Fruit fly (Drosophila melanogaster): ENCODE results near the gene CG12105.

DNA sequence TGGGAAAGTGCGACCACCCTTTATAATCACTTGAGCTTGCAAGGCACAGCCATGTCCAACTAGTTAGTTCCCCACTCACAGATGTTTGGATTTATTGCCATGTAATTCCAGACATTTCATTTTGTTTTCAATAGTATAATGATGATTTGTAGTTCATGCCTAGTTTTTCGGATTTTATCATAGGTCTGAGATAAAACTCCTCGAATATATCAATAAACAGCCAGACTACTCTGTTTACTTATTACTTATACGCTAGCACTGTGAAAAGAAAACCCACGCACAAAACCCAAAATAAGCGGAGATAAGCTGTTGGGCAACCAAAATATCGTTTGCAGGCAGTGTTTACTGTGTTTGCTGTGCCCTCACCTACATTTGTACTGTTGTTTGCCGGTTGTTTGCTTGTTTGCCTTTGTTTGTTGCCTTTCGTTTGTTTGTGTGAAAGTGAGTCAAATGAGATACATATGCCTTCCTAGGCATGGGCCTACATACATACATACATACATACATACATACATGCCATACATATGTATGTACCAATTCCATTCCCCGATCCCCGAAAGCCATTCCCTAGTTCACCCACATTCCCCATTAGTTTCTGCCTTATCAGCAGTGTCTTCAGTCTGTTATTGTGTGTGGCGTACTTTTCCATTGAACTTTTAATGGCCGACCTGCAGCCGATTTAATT, 36.3 kb downstream of the CG12105 start:
- TF ChIP-seq CG11762 (GFP tag; optimal IDR thresholded peaks at IDR 0.05; ENCODE audit: insufficient read depth) (peak; percentile 10), CG8119 (GFP tag; IDR thresholded peaks at IDR 0.05) (peak; percentile 63), OdsH (GFP tag; optimal IDR thresholded peaks at IDR 0.05) (peak; percentile 48), Sox102F (GFP tag; optimal IDR thresholded peaks at IDR 0.05) (peak; percentile 37), dsx (GFP tag; optimal IDR thresholded peaks at IDR 0.05; ENCODE audit: poor library complexity, severe bottlenecking) (no peak), Eip75B (GFP tag; optimal IDR thresholded peaks at IDR 0.05) (peak; percentile 56), Hr38 (GFP tag; optimal IDR thresholded peaks at IDR 0.05) (no peak), Hr39 (GFP tag; optimal IDR thresholded peaks at IDR 0.05) (peak; percentile 18), Gug (GFP tag; IDR thresholded peaks at IDR 0.05) (no peak), achi (GFP tag; optimal IDR thresholded peaks at IDR 0.05) (peak; percentile 50), Lpt (GFP tag; optimal IDR thresholded peaks at IDR 0.05) (no peak), fd59A (GFP tag; optimal IDR thresholded peaks at IDR 0.05) (no peak), spab (GFP tag; optimal IDR thresholded peaks at IDR 0.05) (peak; percentile 18), Eip78C (GFP tag) (peak; percentile 64)

Measured in whole organism, prepupa.